Worm (Caenorhabditis elegans) whole organism, midembryonic: Measurements from ENCODE around the gene sgn-1.

Source experiments
- klf-2 ChIP-seq: fragments of 200-800 bp; sonication (Bioruptor generic); conservative IDR thresholded peaks from 2 replicates; pipeline ENCODE4 v1.3.6; 2022; ENCODE audit warnings: missing genetic modification reagents, missing genetic modification characterization, missing compliant biosample characterization
- ref-1 ChIP-seq: fragments of 200-800 bp; sonication (Bioruptor generic); conservative IDR thresholded peaks from 2 replicates; pipeline ENCODE4 v1.3.6; 2022; ENCODE audit warnings: missing genetic modification reagents, missing genetic modification characterization, missing compliant biosample characterization
- tab-1 ChIP-seq: fragments of 200-800 bp; sonication (Bioruptor generic); IDR thresholded peaks from 2 replicates; pipeline ENCODE4 v1.3.6; 2022; ENCODE audit warnings: missing genetic modification characterization, missing compliant biosample characterization

ce11 chrII:8799725-8800124 lies 16.3 kb upstream of the sgn-1 start:
- TF ChIP-seq ref-1: no peak
- TF ChIP-seq tab-1 (GFP tag; lab: Robert Waterston, UW): no peak
- no peak for TF ChIP-seq klf-2 (GFP tag; lab: Robert Waterston, UW)
